Fruit fly (Drosophila melanogaster) S2 (cell line): ENCODE measurements around the gene GlnRS.

ENCODE experiments used
- CG8478 ChIP-seq: fragments of >200 bp; optimal IDR thresholded peaks from 2 replicates; lab custom pipeline; 2018
- CTCF ChIP-seq, 2 experiments: fragments of >200 bp; optimal IDR thresholded peaks; 2 replicates each; lab custom pipeline; 2018

- TF ChIP-seq CTCF (optimal IDR thresholded peaks at IDR 0.05; lab: Kevin White, UChicago) (peak in 1 of 2 experiments; percentile 2), CG8478 (lab: Kevin White, UChicago) (no peak)
Observed at dm6 chr3R:25221203-25221807, 44.2 kb downstream of the GlnRS start, which contains the start of gene Alg9.
